Fruit fly (Drosophila melanogaster): ENCODE results near the gene Edc3.

The Edc3 gene

dm6 chr3L:17495266-17495961 is 34.2 kb downstream of the Edc3 start (continued):
- TF ChIP-seq kay (GFP tag; optimal IDR thresholded peaks at IDR 0.05) (no peak), CG31224 (GFP tag; IDR thresholded peaks at IDR 0.05) (no peak), D (optimal IDR thresholded peaks at IDR 0.05) (no peak), D (GFP tag; optimal IDR thresholded peaks at IDR 0.05) (peak; percentile 16), ftz-f1 (GFP tag; optimal IDR thresholded peaks at IDR 0.05) (no peak), CG6683 (GFP tag; optimal IDR thresholded peaks at IDR 0.05) (no peak), Bteb2 (GFP tag; optimal IDR thresholded peaks at IDR 0.05) (no peak), CG10209 (GFP tag; optimal IDR thresholded peaks at IDR 0.05) (peak; percentile 9), chm (GFP tag; IDR thresholded peaks at IDR 0.05) (no peak), ato (GFP tag; IDR thresholded peaks at IDR 0.05; ENCODE audit: partially characterized antibody) (no peak), CG4328 (GFP tag; optimal IDR thresholded peaks at IDR 0.05) (no peak), E2f2 (GFP tag; IDR thresholded peaks at IDR 0.05) (peak; percentile 13; the same call in 1 of the 2 replicates), Sry-β (GFP tag; optimal IDR thresholded peaks at IDR 0.05) (no peak), CG8388 (GFP tag; optimal IDR thresholded peaks at IDR 0.05) (peak; percentile 27), danr (GFP tag; IDR thresholded peaks at IDR 0.05) (0 out of 2 replicates have a peak, but pooled peaks have one; percentile 15), CG12299 (tag; optimal IDR thresholded peaks at IDR 0.05) (no peak), Abd-B (GFP tag; optimal IDR thresholded peaks at IDR 0.05) (peak; percentile 42), CG7556 (GFP tag; optimal IDR thresholded peaks at IDR 0.05) (peak; percentile 18), CG31441 (GFP tag; IDR thresholded peaks at IDR 0.05) (peak; percentile 46; the same call in 1 of the 2 replicates), yki (optimal IDR thresholded peaks at IDR 0.05) (no peak), bbx (GFP tag; IDR thresholded peaks at IDR 0.05; ENCODE audit: partially characterized antibody) (no peak), Vsx1 (GFP tag; optimal IDR thresholded peaks at IDR 0.05) (no peak), Dek (tag; optimal IDR thresholded peaks at IDR 0.05) (no peak), CG32767 (GFP tag; IDR thresholded peaks at IDR 0.05) (no peak), C15 (GFP tag; IDR thresholded peaks at IDR 0.05) (no peak), CG15269 (tag; optimal IDR thresholded peaks at IDR 0.05) (no peak), CG30020 (tag; optimal IDR thresholded peaks at IDR 0.05) (no peak), Chrac-16 (GFP tag; optimal IDR thresholded peaks at IDR 0.05) (no peak), HLH3B (GFP tag; IDR thresholded peaks at IDR 0.05) (0 out of 2 replicates have a peak, but pooled peaks have one; percentile 36), slou (GFP tag; optimal IDR thresholded peaks at IDR 0.05) (no peak), CG7928 (GFP tag; optimal IDR thresholded peaks at IDR 0.05) (no peak), Hmx (GFP tag; optimal IDR thresholded peaks at IDR 0.05) (no peak), Hr78 (GFP tag; optimal IDR thresholded peaks at IDR 0.05) (peak in 1 of 2 experiments; percentile 50), ttk (GFP tag; IDR thresholded peaks at IDR 0.05) (0 out of 2 replicates have a peak, but pooled peaks have one; percentile 24), ash1 (GFP tag; optimal IDR thresholded peaks at IDR 0.05) (no peak), CG15601 (tag; optimal IDR thresholded peaks at IDR 0.05) (peak; percentile 27), CG10654 (GFP tag; optimal IDR thresholded peaks at IDR 0.05) (no peak), HHEX (GFP tag; optimal IDR thresholded peaks at IDR 0.05) (no peak), zfh1 (GFP tag; IDR thresholded peaks at IDR 0.05) (peak; percentile 54; the same call in 2 of the 3 replicates), tio (GFP tag; optimal IDR thresholded peaks at IDR 0.05) (no peak), Dip2 (GFP tag; IDR thresholded peaks at IDR 0.05) (no peak), CG11093 (GFP tag; IDR thresholded peaks at IDR 0.05) (0 out of 3 replicates have a peak, but pooled peaks have one; percentile 31), CTCF (GFP tag; optimal IDR thresholded peaks at IDR 0.05) (peak; percentile 1), pfk (GFP tag; optimal IDR thresholded peaks at IDR 0.05) (no peak), Lhr (GFP tag; optimal IDR thresholded peaks at IDR 0.05) (no peak), CG17328 (GFP tag; IDR thresholded peaks at IDR 0.05) (peak; percentile 52), CG8944 (GFP tag; optimal IDR thresholded peaks at IDR 0.05) (no peak), slbo (GFP tag; IDR thresholded peaks at IDR 0.05) (no peak), CG18599 (GFP tag; optimal IDR thresholded peaks at IDR 0.05) (no peak), CG4820 (GFP tag; optimal IDR thresholded peaks at IDR 0.05) (peak; percentile 26), sr (GFP tag; IDR thresholded peaks at IDR 0.05) (no peak)
